Worm (Caenorhabditis elegans) whole organism, L4 larva: ENCODE data around the gene F32B6.4.

Experiments used
- T20F7.1 ChIP-seq: fragments of 200-800 bp; sonication (Bioruptor generic); optimal IDR thresholded peaks from 2 replicates; lab custom pipeline; 2018; ENCODE audit warnings: mild to moderate bottlenecking, missing genetic modification characterization, missing compliant biosample characterization
- Y75B8A.6 ChIP-seq: fragments of 200-800 bp; sonication (Bioruptor generic); IDR thresholded peaks from 2 replicates; pipeline ENCODE4 v1.3.6; 2022; ENCODE audit warnings: missing genetic modification reagents, missing genetic modification characterization, missing compliant biosample characterization
- ama-1 ChIP-seq: fragments of 150-350 bp; optimal IDR thresholded peaks from 2 replicates; lab custom pipeline; 2014; ENCODE audit warnings: inconsistent platforms, mixed read lengths
- hmg-1.1 ChIP-seq: fragments of 200-800 bp; sonication (Bioruptor generic); IDR thresholded peaks from 2 replicates; pipeline ENCODE4 v1.3.6; 2022; ENCODE audit warnings: missing genetic modification reagents, missing genetic modification characterization, missing compliant biosample characterization
- lin-29 ChIP-seq: fragments of 200-800 bp; sonication (Bioruptor generic); IDR thresholded peaks from 2 replicates; pipeline ENCODE4 v1.3.6; 2022; ENCODE audit warnings: missing genetic modification reagents, missing genetic modification characterization, missing compliant biosample characterization
- lir-3 ChIP-seq: sonication (generic microtip); optimal IDR thresholded peaks from 2 replicates; lab custom pipeline; 2016; ENCODE audit warnings: mild to moderate bottlenecking, missing genetic modification characterization, missing compliant biosample characterization
- lsy-2 ChIP-seq, 2 experiments: fragments of 150-350 bp in 1 of 2; sonication (generic microtip) in 1 of 2; optimal IDR thresholded peaks; 2 replicates each; lab custom pipeline; 2014 to 2017; ENCODE audit warnings: missing biosample characterization in 2 of 2, missing genetic modification characterization in 2 of 2
- nhr-237 ChIP-seq: sonication (generic microtip); optimal IDR thresholded peaks from 2 replicates; lab custom pipeline; 2017; ENCODE audit warnings: missing biosample characterization, missing genetic modification characterization
- nhr-77 ChIP-seq: fragments of 150-350 bp; optimal IDR thresholded peaks from 2 replicates; lab custom pipeline; 2014; ENCODE audit warnings: missing biosample characterization, missing genetic modification characterization
- skn-1 ChIP-seq: fragments of 150-350 bp; optimal IDR thresholded peaks from 2 replicates; lab custom pipeline; 2014; ENCODE audit warnings: missing biosample characterization, missing genetic modification characterization
- unc-62 ChIP-seq, 3 experiments: fragments of 150-350 bp in 1 of 3; sonication (generic microtip); optimal IDR thresholded peaks in 2 of 3; peaks in 1 of 3; 1 replicate in 1 of 3; 2 replicates in 2 of 3; lab custom pipeline; 2014 to 2017; ENCODE audit warnings: missing biosample characterization in 3 of 3, missing genetic modification characterization in 3 of 3, missing genetic modification reagents in 3 of 3, missing genotype in 1 of 3

- TF ChIP-seq skn-1 (tag; lab: Kevin White, UChicago) (no peak), ama-1 (lab: Kevin White, UChicago) (no peak), nhr-237 (tag; lab: Kevin White, UChicago) (no peak), nhr-77 (no peak), lsy-2 (tag; optimal IDR thresholded peaks at IDR 0.05; lab: Kevin White, UChicago) (no peak), unc-62 (GFP tag; optimal IDR thresholded peaks at IDR 0.05 in 1 of 2; lab: Kevin White, UChicago) (no peak), unc-62 (tag; optimal IDR thresholded peaks at IDR 0.05; lab: Kevin White, UChicago) (no peak), hmg-1.1 (GFP tag; lab: Robert Waterston, UW) (no peak), lin-29 (no peak), Y75B8A.6 (GFP tag; lab: Robert Waterston, UW) (no peak), lir-3 (tag; lab: Kevin White, UChicago) (no peak), T20F7.1 (GFP tag; lab: Kevin White, UChicago) (no peak)
Observed at ce11 chrIV:9850931-9851330, 40.9 kb downstream of the F32B6.4 start, which contains the start of gene ssp-10.
